Worm (Caenorhabditis elegans) whole organism, late embryonic: ENCODE data around the gene ZK1193.2.

ENCODE experiments used
- ama-1 ChIP-seq: fragments of 150-350 bp; optimal IDR thresholded peaks from 2 replicates; lab custom pipeline; 2014
- dmd-4 ChIP-seq: sonication (generic microtip); optimal IDR thresholded peaks from 2 replicates; lab custom pipeline; 2016; ENCODE audit warnings: borderline replicate concordance, missing genetic modification characterization, missing compliant biosample characterization
- elt-2 ChIP-seq: sonication (generic microtip); optimal IDR thresholded peaks from 2 replicates; lab custom pipeline; 2016; ENCODE audit warnings: missing genetic modification reagents, missing genetic modification characterization, missing compliant biosample characterization
- ets-4 ChIP-seq: sonication (generic microtip); optimal IDR thresholded peaks from 2 replicates; lab custom pipeline; 2016; ENCODE audit warnings: missing genetic modification characterization, missing compliant biosample characterization
- gmeb-2 ChIP-seq: sonication (generic microtip); optimal IDR thresholded peaks from 2 replicates; lab custom pipeline; 2016; ENCODE audit warnings: missing genetic modification characterization, inconsistent platforms, missing compliant biosample characterization
- hlh-15 ChIP-seq: sonication (generic microtip); optimal IDR thresholded peaks from 2 replicates; lab custom pipeline; 2016; ENCODE audit warnings: missing genetic modification characterization, missing compliant biosample characterization
- lin-11 ChIP-seq: fragments of 200-800 bp; sonication (Bioruptor generic); optimal IDR thresholded peaks from 2 replicates; lab custom pipeline; 2018; ENCODE audit warnings: mild to moderate bottlenecking, missing genetic modification characterization, missing compliant biosample characterization
- pha-4 ChIP-seq: fragments of 150-350 bp; optimal IDR thresholded peaks from 2 replicates; lab custom pipeline; 2018; ENCODE audit warnings: missing biosample characterization, missing genetic modification reagents, missing genetic modification characterization
- pqm-1 ChIP-seq: sonication (generic microtip); optimal IDR thresholded peaks from 2 replicates; lab custom pipeline; 2016; ENCODE audit warnings: missing genetic modification characterization, missing compliant biosample characterization
- ref-2 ChIP-seq: sonication (generic microtip); optimal IDR thresholded peaks from 2 replicates; lab custom pipeline; 2016; ENCODE audit warnings: missing genetic modification characterization, missing compliant biosample characterization
- tbx-2 ChIP-seq: sonication (generic microtip); optimal IDR thresholded peaks from 2 replicates; lab custom pipeline; 2016; ENCODE audit warnings: missing genetic modification characterization, missing compliant biosample characterization

DNA sequence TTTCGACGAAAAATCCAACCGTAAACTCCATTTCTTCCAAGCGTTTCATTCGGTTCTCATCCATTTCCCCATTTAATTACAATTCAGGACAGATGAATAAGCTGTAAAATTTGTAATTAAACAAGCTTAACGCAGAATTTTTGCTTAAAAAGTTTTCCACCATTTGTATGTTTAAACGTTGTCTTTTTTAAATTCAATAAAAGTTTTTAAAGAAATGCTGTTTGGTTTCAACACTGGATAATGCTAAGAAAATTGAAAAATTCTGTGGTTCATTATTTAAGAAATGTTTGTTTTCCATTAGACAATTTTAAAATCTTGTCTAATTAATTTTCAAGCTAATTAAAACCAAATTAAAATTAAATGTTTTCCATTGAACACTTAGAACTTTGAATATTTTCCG is 44.9 kb downstream of the ZK1193.2 start, which contains the start of gene R04A9.3:
- TF ChIP-seq ama-1 (lab: Kevin White, UChicago) (no peak), dmd-4 (tag; lab: Kevin White, UChicago) (no peak), hlh-15 (no peak), pqm-1 (tag; lab: Kevin White, UChicago) (no peak), ets-4 (tag; lab: Kevin White, UChicago) (no peak), tbx-2 (tag; lab: Kevin White, UChicago) (no peak), gmeb-2 (no peak), elt-2 (tag; lab: Kevin White, UChicago) (no peak), pha-4 (tag; lab: Kevin White, UChicago) (no peak), lin-11 (no peak), ref-2 (no peak)
